Fruit fly (Drosophila melanogaster) whole organism, wandering third instar larva: ENCODE results near the gene CG43731.

Source experiments
- CG32264 ChIP-seq: fragments of 200-800 bp; sonication (Bioruptor generic); optimal IDR thresholded peaks from 2 replicates; lab custom pipeline; 2016; ENCODE audit warnings: missing biosample characterization, missing genetic modification characterization
- CG9705 ChIP-seq: fragments of 200-800 bp; sonication (Bioruptor generic); optimal IDR thresholded peaks from 2 replicates; lab custom pipeline; 2018; ENCODE audit warnings: missing biosample characterization, mild to moderate bottlenecking, missing genetic modification characterization
- CrebA ChIP-seq: fragments of 200-800 bp; sonication (Bioruptor generic); optimal IDR thresholded peaks from 2 replicates; lab custom pipeline; 2016; ENCODE audit warnings: missing biosample characterization, mild to moderate bottlenecking, missing genetic modification characterization, borderline replicate concordance
- Dif ChIP-seq: fragments of 200-275, 200-300 bp; sonication (Bioruptor generic); optimal IDR thresholded peaks from 2 replicates; lab custom pipeline; 2018; ENCODE audit warnings: missing biosample characterization, missing genetic modification characterization; ENCODE audit not compliant: partially characterized antibody
- HLH106 ChIP-seq: fragments of 200-800 bp; optimal IDR thresholded peaks from 3 replicates; lab custom pipeline; 2019; ENCODE audit warnings: missing biosample characterization, mild to moderate bottlenecking, missing genetic modification characterization, moderate library complexity
- Hnf4 ChIP-seq: fragments of 200-800 bp; sonication (Bioruptor generic); optimal IDR thresholded peaks from 2 replicates; lab custom pipeline; 2016; ENCODE audit warnings: missing biosample characterization, mild to moderate bottlenecking, missing genetic modification characterization
- Hr78 ChIP-seq: fragments of >200 bp; optimal IDR thresholded peaks from 2 replicates; lab custom pipeline; 2017; ENCODE audit warnings: missing biosample characterization, missing genetic modification characterization
- Hr83 ChIP-seq: fragments of 200-300 bp; sonication (Bioruptor generic); optimal IDR thresholded peaks from 2 replicates; lab custom pipeline; 2016; ENCODE audit warnings: missing biosample characterization, mild to moderate bottlenecking, missing genetic modification characterization, moderate library complexity; ENCODE audit not compliant: poor library complexity, severe bottlenecking
- Jra ChIP-seq: sonication (Bioruptor generic); optimal IDR thresholded peaks from 2 replicates; lab custom pipeline; 2016; ENCODE audit warnings: missing biosample characterization, missing genetic modification characterization
- Mio ChIP-seq: sonication (Bioruptor generic); optimal IDR thresholded peaks from 2 replicates; lab custom pipeline; 2016; ENCODE audit warnings: missing biosample characterization, missing genetic modification characterization
- Myc ChIP-seq: fragments of >200 bp; optimal IDR thresholded peaks from 2 replicates; lab custom pipeline; 2017
- N ChIP-seq: fragments of >200 bp; optimal IDR thresholded peaks from 2 replicates; lab custom pipeline; 2018; ENCODE audit warnings: missing biosample characterization, missing external identifiers, missing genetic modification characterization
- OdsH ChIP-seq: fragments of 200-800 bp; sonication (Bioruptor generic); optimal IDR thresholded peaks from 2 replicates; lab custom pipeline; 2016; ENCODE audit warnings: missing biosample characterization, mild to moderate bottlenecking, missing genetic modification characterization
- Rel ChIP-seq, 2 experiments: fragments of 200-800 bp; sonication (Bioruptor generic) in 1 of 2; optimal IDR thresholded peaks; 2 replicates in 1 of 2; 3 replicates in 1 of 2; lab custom pipeline; 2016 to 2019; ENCODE audit warnings: mild to moderate bottlenecking in 2 of 2, missing biosample characterization in 2 of 2, missing genetic modification characterization in 2 of 2, moderate library complexity in 1 of 2
- Sp1 ChIP-seq: fragments of 200-800 bp; sonication (Bioruptor generic); optimal IDR thresholded peaks from 3 replicates; lab custom pipeline; 2019; ENCODE audit warnings: missing biosample characterization, mild to moderate bottlenecking, missing genetic modification characterization, moderate library complexity
- Vsx2 ChIP-seq: fragments of 200-300, 225-300 bp; sonication (Bioruptor generic); optimal IDR thresholded peaks from 2 replicates; lab custom pipeline; 2018; ENCODE audit warnings: missing biosample characterization, missing genetic modification characterization; ENCODE audit not compliant: partially characterized antibody
- br ChIP-seq: fragments of 200-800 bp; sonication (Bioruptor generic); optimal IDR thresholded peaks from 2 replicates; lab custom pipeline; 2016; ENCODE audit warnings: missing biosample characterization, missing genetic modification characterization
- brk ChIP-seq: fragments of 200-800 bp; sonication (Bioruptor generic); optimal IDR thresholded peaks from 2 replicates; lab custom pipeline; 2016; ENCODE audit warnings: missing biosample characterization, mild to moderate bottlenecking, missing genetic modification characterization
- dl ChIP-seq, 2 experiments: fragments of 175-275, 200-275 bp in 1 of 2; fragments of 200-275 bp in 1 of 2; sonication (Bioruptor generic); optimal IDR thresholded peaks; lab custom pipeline; 2018; ENCODE audit warnings: mild to moderate bottlenecking in 2 of 2, missing biosample characterization in 2 of 2, missing genetic modification characterization in 2 of 2, moderate library complexity in 2 of 2; ENCODE audit not compliant: partially characterized antibody in 2 of 2, insufficient read depth in 1 of 2
- dsf ChIP-seq: sonication (Bioruptor generic); optimal IDR thresholded peaks from 2 replicates; lab custom pipeline; 2016; ENCODE audit warnings: missing biosample characterization, missing genetic modification characterization, borderline replicate concordance
- ey ChIP-seq: fragments of 200-800 bp; sonication (Bioruptor generic); optimal IDR thresholded peaks from 2 replicates; lab custom pipeline; 2016; ENCODE audit warnings: missing biosample characterization, missing genetic modification characterization
- foxo ChIP-seq, 2 experiments: fragments of 200-800 bp; sonication (Bioruptor generic); optimal IDR thresholded peaks; 2 replicates in 1 of 2; 3 replicates in 1 of 2; lab custom pipeline; 2016 to 2017; ENCODE audit warnings: missing biosample characterization in 2 of 2, missing genetic modification characterization in 2 of 2
- lola ChIP-seq: fragments of >200 bp; optimal IDR thresholded peaks from 2 replicates; lab custom pipeline; 2017; ENCODE audit warnings: missing biosample characterization, missing genetic modification characterization
- pan ChIP-seq: fragments of >200 bp; optimal IDR thresholded peaks from 2 replicates; lab custom pipeline; 2017
- rgr ChIP-seq: fragments of 200-800 bp; sonication (Bioruptor generic); optimal IDR thresholded peaks from 3 replicates; lab custom pipeline; 2016; ENCODE audit warnings: missing biosample characterization, mild to moderate bottlenecking, missing genetic modification characterization
- sage ChIP-seq: fragments of 200-800 bp; sonication (Bioruptor generic); optimal IDR thresholded peaks from 2 replicates; lab custom pipeline; 2016; ENCODE audit warnings: missing biosample characterization, mild to moderate bottlenecking, missing genetic modification characterization
- sv ChIP-seq: fragments of 200-800 bp; sonication (Bioruptor generic); optimal IDR thresholded peaks from 3 replicates; lab custom pipeline; 2016; ENCODE audit warnings: missing biosample characterization, missing genetic modification characterization
- tai ChIP-seq: sonication (Bioruptor generic); optimal IDR thresholded peaks from 2 replicates; lab custom pipeline; 2016; ENCODE audit warnings: missing biosample characterization, missing genetic modification characterization
- woc ChIP-seq: sonication (Bioruptor generic); optimal IDR thresholded peaks from 2 replicates; lab custom pipeline; 2016; ENCODE audit warnings: missing biosample characterization, mild to moderate bottlenecking, missing genetic modification characterization

The CG43731 gene

dm6 chr2L:19101744-19102143 lies at the start of gene CG43731, which contains the start of gene CG17344:
Gene CG43731, plus strand, starts transcription at chr2L:19102044.
Gene CG17344, plus strand, starts transcription at chr2L:19102044.
- TF ChIP-seq Dif (no peak), ey (GFP tag; lab: Kevin White, UChicago) (no peak), HLH106 (tag; lab: Kevin White, UChicago) (no peak), Vsx2 (GFP tag; lab: Kevin White, UChicago) (no peak)

- TF ChIP-seq Myc (peak; percentile 70), Rel (GFP tag; optimal IDR thresholded peaks at IDR 0.05; lab: Kevin White, UChicago) (no peak), Rel (tag; optimal IDR thresholded peaks at IDR 0.05; lab: Kevin White, UChicago) (peak; percentile 63), sage (GFP tag; lab: Kevin White, UChicago) (no peak), tai (GFP tag; lab: Kevin White, UChicago) (no peak), rgr (GFP tag; lab: Kevin White, UChicago) (peak; percentile 4), Sp1 (GFP tag; lab: Kevin White, UChicago) (peak; percentile 11), dsf (GFP tag; lab: Kevin White, UChicago) (no peak)
These were observed 47.9 kb upstream of the CG43731 start, which contains the start of gene CG10492 for dm6 chr2L:19053860-19054515. Gene CG10492, plus strand, starts transcription at chr2L:19054078.

dm6 chr2L:19054516-19054887 lies 47.3 kb upstream of the CG43731 start:
- TF ChIP-seq OdsH (GFP tag; lab: Kevin White, UChicago) (no peak), sage (GFP tag; lab: Kevin White, UChicago) (no peak), Myc (no peak), tai (GFP tag; lab: Kevin White, UChicago) (no peak), HLH106 (tag; lab: Kevin White, UChicago) (no peak), sv (GFP tag; lab: Kevin White, UChicago) (no peak), foxo (GFP tag; optimal IDR thresholded peaks at IDR 0.05; lab: Kevin White, UChicago) (no peak), br (GFP tag; lab: Kevin White, UChicago) (no peak)
- TF ChIP-seq, all 38 proteins: peak for 0

- TF ChIP-seq CrebA (GFP tag; lab: Kevin White, UChicago), result no peak
These were observed 44.0 kb upstream of the CG43731 start for dm6 chr2L:19057799-19058198.

- TF ChIP-seq brk (GFP tag; lab: Kevin White, UChicago) (no peak), ey (GFP tag; lab: Kevin White, UChicago) (peak; percentile 17), Hnf4 (GFP tag; lab: Kevin White, UChicago) (no peak)
These were observed 42.9 kb upstream of the CG43731 start, which contains the start of gene Phlpp for dm6 chr2L:19058916-19059315. Gene Phlpp, plus strand, starts transcription at chr2L:19059129.

- TF ChIP-seq Myc, result peak; percentile 36
- TF ChIP-seq N (GFP tag; lab: Kevin White, UChicago), result no peak
These were observed 38.7 kb upstream of the CG43731 start, which contains the start of gene Dus4 for dm6 chr2L:19063090-19063692. Gene Dus4, plus strand, starts transcription at chr2L:19063295.

dm6 chr2L:19064706-19065105 lies 37.1 kb upstream of the CG43731 start, which contains the start of gene CG17343:
Gene CG17343, plus strand, starts transcription at chr2L:19064929.
- TF ChIP-seq OdsH (GFP tag; lab: Kevin White, UChicago) (no peak), Rel (GFP tag; optimal IDR thresholded peaks at IDR 0.05; lab: Kevin White, UChicago) (no peak), Rel (tag; optimal IDR thresholded peaks at IDR 0.05; lab: Kevin White, UChicago) (peak; percentile 90)

dm6 chr2L:19068393-19068792 lies 33.5 kb upstream of the CG43731 start:
- TF ChIP-seq CG32264 (GFP tag; lab: Kevin White, UChicago) (no peak), Jra (GFP tag; lab: Kevin White, UChicago) (no peak), Hr78 (GFP tag; lab: Kevin White, UChicago) (no peak), Myc (no peak), pan (lab: Kevin White, UChicago) (no peak), Dif (no peak), foxo (GFP tag; optimal IDR thresholded peaks at IDR 0.05; lab: Kevin White, UChicago) (no peak), OdsH (GFP tag; lab: Kevin White, UChicago) (no peak), Rel (GFP tag; optimal IDR thresholded peaks at IDR 0.05; lab: Kevin White, UChicago) (no peak), Rel (tag; optimal IDR thresholded peaks at IDR 0.05; lab: Kevin White, UChicago) (no peak), Mio (GFP tag; lab: Kevin White, UChicago) (no peak), Vsx2 (GFP tag; lab: Kevin White, UChicago) (no peak), sv (GFP tag; lab: Kevin White, UChicago) (no peak), Hr83 (GFP tag; lab: Kevin White, UChicago) (no peak), dl (GFP tag; optimal IDR thresholded peaks at IDR 0.05; lab: Kevin White, UChicago; ENCODE audit: insufficient read depth in 1 of 2, partially characterized antibody in 2 of 2) (no peak), woc (GFP tag; lab: Kevin White, UChicago) (no peak), CG9705 (GFP tag; lab: Kevin White, UChicago) (no peak), lola (GFP tag; lab: Kevin White, UChicago) (no peak), ey (GFP tag; lab: Kevin White, UChicago) (no peak)
- TF ChIP-seq, all 38 proteins: peak for 0
